Worm (Caenorhabditis elegans) whole organism, L2 larva: ENCODE results near the gene F14D7.9.

Experiments
- R02D3.7 ChIP-seq: fragments of 150-350 bp; optimal IDR thresholded peaks from 2 replicates; lab custom pipeline; 2014; ENCODE audit warnings: missing biosample characterization, missing genetic modification characterization
- lin-13 ChIP-seq: fragments of 150-350 bp; optimal IDR thresholded peaks from 2 replicates; lab custom pipeline; 2014; ENCODE audit warnings: missing biosample characterization, missing genetic modification reagents, missing genetic modification characterization
- lsy-2 ChIP-seq, 2 experiments: fragments of 150-350 bp in 1 of 2; sonication (generic microtip) in 1 of 2; optimal IDR thresholded peaks; 2 replicates each; lab custom pipeline; 2014 to 2017; ENCODE audit warnings: missing biosample characterization in 2 of 2, missing genetic modification characterization in 2 of 2
- snpc-4 ChIP-seq: fragments of 150-350 bp; optimal IDR thresholded peaks from 2 replicates; lab custom pipeline; 2014; ENCODE audit warnings: missing biosample characterization, missing genetic modification characterization
- zag-1 ChIP-seq: fragments of 150-350 bp; optimal IDR thresholded peaks from 2 replicates; lab custom pipeline; 2014; ENCODE audit warnings: missing biosample characterization, missing genetic modification characterization
- ztf-4 ChIP-seq: fragments of 150-350 bp; optimal IDR thresholded peaks from 2 replicates; lab custom pipeline; 2014; ENCODE audit warnings: missing biosample characterization, missing genetic modification characterization

- TF ChIP-seq R02D3.7 (tag; lab: Kevin White, UChicago) (no peak), ztf-4 (no peak), snpc-4 (tag; lab: Kevin White, UChicago) (no peak), zag-1 (tag; lab: Kevin White, UChicago) (no peak), lsy-2 (tag; optimal IDR thresholded peaks at IDR 0.05; lab: Kevin White, UChicago) (no peak), lin-13 (no peak)
Observed at ce11 chrV:14248654-14249053, 45.8 kb upstream of the F14D7.9 start, which contains the start of gene K02E11.6.
